Worm (Caenorhabditis elegans) whole organism, L3 larva: Measurements from ENCODE around the gene nhr-92.

Experiments
- ama-1 ChIP-seq: fragments of 150-350 bp; optimal IDR thresholded peaks from 2 replicates; lab custom pipeline; 2018
- nhr-11 ChIP-seq: fragments of 150-350 bp; optimal IDR thresholded peaks from 2 replicates; lab custom pipeline; 2014; ENCODE audit warnings: missing biosample characterization, missing genetic modification characterization
- unc-62 ChIP-seq: fragments of 150-350 bp; sonication (generic microtip); optimal IDR thresholded peaks from 4 replicates; lab custom pipeline; 2014; ENCODE audit warnings: missing biosample characterization, missing genetic modification reagents, missing genetic modification characterization
- zag-1 ChIP-seq: fragments of 150-350 bp; optimal IDR thresholded peaks from 2 replicates; lab custom pipeline; 2014; ENCODE audit warnings: missing biosample characterization, missing genetic modification characterization

ce11 chrIV:1613592-1613991 is 6.3 kb upstream of the nhr-92 start, which contains the start of gene nhr-122:
- no peak for TF ChIP-seq zag-1
- TF ChIP-seq ama-1 (lab: Kevin White, UChicago): no peak
- TF ChIP-seq nhr-11: no peak
- TF ChIP-seq unc-62 (GFP tag; lab: Kevin White, UChicago): no peak
